Fruit fly (Drosophila melanogaster) ovary, adult (tissue): ENCODE data around the gene Cdk1.

Experiments used
- CG17801 ChIP-seq: fragments of 200-800 bp; optimal IDR thresholded peaks from 2 replicates; lab custom pipeline; 2019; ENCODE audit warnings: missing biosample characterization, mild to moderate bottlenecking, missing genetic modification characterization, moderate library complexity; ENCODE audit not compliant: partially characterized antibody

The Cdk1 gene

DNA sequence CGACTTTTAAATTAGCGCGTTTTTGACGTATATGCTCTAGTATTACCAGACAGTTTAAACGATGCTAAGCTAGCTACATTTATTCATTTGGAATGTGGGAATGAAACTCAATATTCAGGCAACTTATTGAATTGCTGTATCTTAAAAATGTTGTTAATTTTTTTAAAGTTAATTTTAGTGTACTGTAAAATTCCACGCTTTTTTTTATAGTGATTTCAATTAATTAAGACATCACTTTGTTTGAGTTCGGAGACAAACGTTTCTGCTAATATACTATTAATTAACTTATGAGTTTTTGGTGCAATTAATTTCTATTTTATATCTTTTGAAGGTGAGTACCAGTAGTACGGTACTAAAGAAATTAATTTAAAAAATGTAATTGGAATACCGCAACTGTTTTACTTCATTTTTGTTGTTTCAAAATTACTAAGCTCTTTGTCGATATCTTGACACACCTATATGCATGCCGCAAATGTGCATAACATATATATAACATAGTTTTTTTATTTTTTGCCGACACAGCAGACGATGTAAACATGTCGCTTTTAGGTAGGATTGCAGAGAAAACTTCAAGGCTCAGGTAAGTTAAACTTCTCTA, at the start of gene Cdk1, which contains the start of gene mRpS7:
TSS of gene Cdk1 (minus strand) at position 55 of the 598 bp plus-strand sequence.
TSS of gene mRpS7 (plus strand) at position 455 of the 598 bp plus-strand sequence.
- peak; percentile 36 for TF ChIP-seq CG17801

DNA sequence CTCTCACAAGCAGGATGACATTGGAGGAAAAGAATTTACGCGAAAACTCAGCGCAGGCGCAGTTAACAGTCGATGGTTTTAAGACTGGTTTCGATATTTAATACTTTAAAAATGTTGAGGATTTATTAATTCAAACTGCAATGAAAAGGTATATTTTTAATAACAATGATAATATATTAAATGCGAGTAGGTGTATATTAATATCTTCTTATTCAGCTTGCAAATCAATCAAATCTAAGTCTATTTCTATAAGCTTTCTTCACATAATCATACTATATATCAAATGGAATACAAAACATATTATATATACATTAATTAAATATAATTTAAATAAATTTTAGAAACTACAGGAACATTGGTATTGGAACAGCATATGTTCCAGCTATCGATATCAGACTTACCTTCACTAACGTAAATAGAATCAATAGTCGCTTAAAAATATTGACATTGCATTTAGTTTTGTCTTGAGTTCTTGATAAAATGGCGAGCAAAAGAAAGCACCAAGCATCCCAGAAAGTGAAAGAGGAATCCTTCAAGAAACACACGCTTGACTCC, 49.6 kb upstream of the Cdk1 start, which contains the start of the genes TBC1D16 and holn1:
TSS of gene TBC1D16 (minus strand) at position 51 of the 555 bp plus-strand sequence.
TSS of gene holn1 (plus strand) at position 390 of the 555 bp plus-strand sequence.
- TF ChIP-seq CG17801 = no peak

DNA sequence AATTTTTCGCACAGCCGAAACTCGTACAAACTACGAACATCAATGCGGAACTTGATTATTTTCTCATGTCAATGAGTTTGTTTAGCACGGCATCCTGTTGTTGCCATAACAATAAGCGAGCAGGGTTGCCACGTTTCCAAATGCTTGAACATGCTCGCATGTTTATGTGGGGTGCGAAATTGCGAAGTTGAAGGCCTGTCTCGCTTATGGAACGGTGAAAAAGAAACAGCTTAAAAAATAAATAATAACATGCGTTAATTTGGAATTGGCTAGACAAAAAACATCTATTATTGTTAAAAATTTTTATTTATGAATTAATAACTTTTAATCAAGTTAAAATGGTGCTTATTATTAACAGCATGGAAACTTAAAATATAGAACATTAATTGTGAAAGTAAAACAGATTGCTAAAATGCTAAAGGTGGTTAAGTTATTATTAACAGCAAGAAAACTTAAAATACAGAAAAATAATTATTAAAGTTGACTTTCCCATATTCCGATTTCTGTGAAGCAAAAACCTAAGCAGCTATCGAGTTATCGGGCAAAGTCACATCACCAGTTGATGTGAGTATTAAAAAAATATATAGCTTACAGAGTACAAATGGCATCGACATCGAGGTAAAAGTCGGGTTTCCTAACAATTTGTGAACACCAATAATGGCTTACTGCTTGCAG, 44.9 kb upstream of the Cdk1 start, which contains the start of the genes Bug22 and TfIIB:
TSS of gene Bug22 (minus strand) at position 117 of the 675 bp plus-strand sequence.
TSS of gene TfIIB (plus strand) at position 537 of the 675 bp plus-strand sequence.
- peak; percentile 46 for TF ChIP-seq CG17801

DNA sequence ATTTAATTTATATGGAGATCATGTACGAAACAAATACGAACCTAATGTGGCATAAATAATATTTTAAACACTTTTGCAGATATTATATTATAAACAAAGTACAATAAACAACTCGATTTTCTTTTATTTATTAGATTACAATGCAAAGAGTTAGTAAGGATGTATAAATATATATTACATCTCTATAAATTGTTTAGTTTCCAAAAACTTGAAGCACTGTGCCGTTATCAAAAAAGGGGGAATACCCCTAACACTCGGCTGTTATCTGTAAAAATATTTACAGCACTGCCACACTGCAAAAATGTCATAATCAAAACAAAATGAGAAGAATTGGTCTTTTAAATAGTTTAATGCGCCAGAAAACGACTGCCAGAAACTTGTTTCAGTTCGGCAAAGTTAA, 42.5 kb upstream of the Cdk1 start, which contains the start of gene CG5188:
TSS of gene CG5188 (plus strand) at position 302 of the 400 bp plus-strand sequence.
- TF ChIP-seq CG17801 = peak; percentile 17

DNA sequence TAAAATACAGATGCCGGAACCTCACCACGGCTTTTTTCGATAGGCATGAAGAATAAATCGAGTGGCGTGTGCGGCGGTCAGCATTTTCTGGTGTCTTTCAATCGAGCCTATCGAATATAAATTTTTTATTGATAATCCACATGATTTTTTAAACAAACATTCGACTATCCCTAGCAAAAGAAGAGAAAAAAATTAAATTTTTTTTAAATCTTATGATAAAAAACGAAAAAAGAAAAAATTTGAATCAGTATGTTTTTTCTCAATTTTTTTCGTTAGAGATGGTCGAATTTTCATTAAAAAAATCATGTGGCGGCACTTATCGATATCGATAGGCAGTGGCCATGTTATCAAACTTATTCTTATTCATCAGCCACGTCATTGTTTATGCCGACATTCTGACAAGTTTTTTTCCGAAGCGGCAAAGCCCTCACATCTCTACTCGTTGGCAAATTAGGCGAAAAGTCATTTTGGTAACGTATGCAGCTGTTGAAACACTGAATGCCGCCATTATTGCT, 40.5 kb upstream of the Cdk1 start, which contains the start of the genes SmB and KdelR:
TSS of gene SmB (minus strand) at position 94 of the 515 bp plus-strand sequence.
TSS of gene KdelR (plus strand) at position 354 of the 515 bp plus-strand sequence.
- TF ChIP-seq CG17801 = peak; percentile 79

DNA sequence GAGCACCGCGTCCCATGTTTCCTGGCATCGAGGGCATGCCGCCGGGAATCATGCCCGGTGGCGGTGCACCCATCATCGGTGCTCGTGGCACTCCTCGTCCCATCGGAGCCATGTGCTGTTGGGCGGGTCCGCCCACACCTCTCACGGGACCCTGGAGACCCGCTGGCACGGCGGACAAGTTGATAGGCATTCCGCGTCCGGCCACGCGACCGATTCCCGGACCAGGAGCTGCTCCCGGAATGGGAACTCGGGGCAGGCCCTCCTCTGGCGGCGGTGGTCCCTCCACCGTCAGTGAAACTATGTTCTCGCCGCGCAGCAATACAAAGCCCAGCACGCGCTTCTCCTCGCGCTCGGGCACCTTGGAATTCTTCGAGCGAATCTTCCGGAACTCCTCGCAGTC, 39.5 kb upstream of the Cdk1 start:
- TF ChIP-seq CG17801 = no peak

DNA sequence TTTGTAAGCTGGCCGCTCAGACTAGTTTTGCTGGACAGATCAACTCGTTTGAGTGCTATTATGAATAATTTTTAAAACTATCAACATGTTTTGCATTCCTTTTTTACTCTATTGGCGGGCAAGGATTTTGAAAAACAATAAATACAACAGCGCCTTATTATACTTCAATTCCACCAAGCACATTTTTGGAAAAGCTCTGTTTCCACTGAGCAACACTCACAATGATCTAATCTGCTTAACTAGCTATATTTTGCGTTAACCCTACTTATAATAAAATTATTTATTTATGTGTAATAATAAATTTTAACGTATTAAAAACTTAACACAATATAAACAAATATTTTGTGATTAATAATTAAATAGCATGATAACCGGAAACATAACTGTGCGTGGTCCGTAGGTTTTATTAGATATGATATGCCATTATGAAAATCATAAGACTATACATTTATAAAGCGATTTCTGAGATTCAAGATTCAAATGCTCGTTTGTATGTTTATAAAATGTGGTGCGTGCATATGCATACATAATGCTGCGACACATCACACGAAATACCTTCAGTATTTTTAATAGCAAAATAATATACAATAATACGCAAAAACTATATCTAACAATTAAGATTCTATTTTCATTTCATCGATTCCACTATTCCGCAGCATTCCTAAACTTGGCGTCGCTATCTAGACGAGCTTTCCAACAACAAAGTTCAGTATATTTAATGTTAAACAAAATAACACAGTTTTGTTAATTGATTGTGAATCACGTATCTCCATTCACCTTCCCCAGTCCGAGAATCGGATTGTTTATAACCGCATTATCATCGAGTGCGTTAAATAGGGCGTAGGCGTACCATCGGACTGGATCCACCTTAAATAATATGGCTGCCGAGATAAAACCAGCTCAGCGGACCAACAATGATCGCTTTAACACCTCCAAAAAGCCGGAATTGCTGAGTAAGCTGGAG, 36.9 kb upstream of the Cdk1 start, which contains the start of the genes pie and Wdfy2:
TSS of gene pie (minus strand) at position 138 of the 964 bp plus-strand sequence.
TSS of gene Wdfy2 (plus strand) at position 649 of the 964 bp plus-strand sequence.
- no peak for TF ChIP-seq CG17801

DNA sequence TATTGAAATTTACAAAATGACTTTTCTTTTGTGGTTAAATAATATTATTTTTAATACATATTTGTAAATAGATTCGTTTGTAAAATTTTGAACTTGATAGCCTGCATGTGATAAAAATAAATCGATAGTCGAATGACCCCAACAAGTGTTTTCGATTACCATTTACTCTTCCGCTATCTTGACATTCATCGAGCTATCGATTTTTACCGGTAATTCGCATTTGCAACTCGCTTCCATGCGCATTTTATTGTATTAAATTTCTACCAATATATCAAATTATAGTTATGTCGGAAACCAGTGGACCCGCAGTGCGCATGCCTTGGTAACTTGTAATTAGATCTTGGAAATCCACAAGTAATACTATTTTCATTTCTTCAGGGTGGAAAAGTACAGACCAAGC, 32.9 kb upstream of the Cdk1 start, which contains the start of gene RfC3:
TSS of gene RfC3 (plus strand) at position 210 of the 400 bp plus-strand sequence.
- no peak for TF ChIP-seq CG17801

DNA sequence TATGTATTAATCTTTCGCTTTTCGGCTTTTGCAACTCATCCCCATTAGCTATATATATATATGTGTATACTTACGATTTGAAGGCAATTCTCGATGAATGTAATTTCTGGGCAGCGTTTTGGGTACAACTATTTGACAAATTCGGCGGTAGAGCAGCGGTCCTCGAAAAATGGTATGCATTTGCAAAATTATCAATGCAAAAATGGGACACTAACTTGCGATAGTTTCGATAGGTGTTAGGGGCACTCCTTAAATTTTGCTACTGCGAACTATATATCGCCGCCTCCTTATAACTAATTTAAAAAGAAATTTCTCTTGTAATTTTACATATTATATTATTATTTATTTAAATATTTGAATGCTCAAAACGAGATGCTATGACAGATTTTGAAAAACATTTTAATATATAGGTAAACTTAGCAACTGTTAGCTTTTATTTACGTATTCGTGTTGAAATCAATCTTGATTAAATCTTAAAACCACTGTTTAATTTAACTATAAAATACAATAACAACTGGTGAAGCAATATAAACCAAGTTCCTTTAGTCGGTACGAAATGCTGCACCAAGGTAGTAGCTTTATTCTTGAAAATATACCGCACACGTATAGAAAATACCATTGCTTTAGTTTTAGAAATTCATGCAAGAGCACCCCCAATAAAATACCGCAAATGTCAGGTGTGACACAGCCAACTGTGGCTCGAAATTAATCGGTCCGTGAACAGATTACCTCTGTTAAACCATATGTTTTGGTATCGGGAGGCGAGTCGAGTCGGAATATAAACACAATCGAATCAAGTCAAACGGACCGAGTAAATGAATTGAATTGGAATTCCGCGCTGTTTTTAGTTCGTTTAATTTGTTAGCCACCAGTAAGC, 27.4 kb upstream of the Cdk1 start, which contains the start of the genes CG5355 and Klp31E:
TSS of gene CG5355 (minus strand) at position 213 of the 877 bp plus-strand sequence.
TSS of gene Klp31E (plus strand) at position 767 of the 877 bp plus-strand sequence.
- TF ChIP-seq CG17801 = no peak

DNA sequence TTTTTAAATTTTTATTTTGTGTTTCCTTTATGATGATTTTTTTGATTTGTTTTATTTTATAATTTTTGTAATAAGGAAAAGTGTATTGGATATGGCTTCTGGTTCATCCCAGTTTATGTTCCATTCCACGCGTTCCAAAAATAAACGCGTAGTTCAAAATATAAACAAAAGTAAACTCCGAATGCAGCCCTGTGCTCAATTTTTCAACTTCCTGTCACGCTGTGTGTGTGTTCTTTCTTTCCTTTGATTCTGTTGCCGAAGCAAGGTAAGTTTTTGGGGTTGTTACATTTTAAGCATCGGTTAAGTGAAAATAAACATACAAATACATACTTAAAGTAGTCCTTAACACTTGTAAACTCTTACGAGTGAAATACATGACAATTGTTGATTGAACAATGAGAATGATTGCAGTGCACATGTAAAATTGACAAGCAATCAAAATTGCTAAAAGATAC, 22.1 kb upstream of the Cdk1 start, which contains the start of the genes Ip259 and RpS27A:
TSS of gene Ip259 (plus strand) at position 231 of the 455 bp plus-strand sequence.
TSS of gene RpS27A (plus strand) at position 231 of the 455 bp plus-strand sequence.
- TF ChIP-seq CG17801 = peak; percentile 83

DNA sequence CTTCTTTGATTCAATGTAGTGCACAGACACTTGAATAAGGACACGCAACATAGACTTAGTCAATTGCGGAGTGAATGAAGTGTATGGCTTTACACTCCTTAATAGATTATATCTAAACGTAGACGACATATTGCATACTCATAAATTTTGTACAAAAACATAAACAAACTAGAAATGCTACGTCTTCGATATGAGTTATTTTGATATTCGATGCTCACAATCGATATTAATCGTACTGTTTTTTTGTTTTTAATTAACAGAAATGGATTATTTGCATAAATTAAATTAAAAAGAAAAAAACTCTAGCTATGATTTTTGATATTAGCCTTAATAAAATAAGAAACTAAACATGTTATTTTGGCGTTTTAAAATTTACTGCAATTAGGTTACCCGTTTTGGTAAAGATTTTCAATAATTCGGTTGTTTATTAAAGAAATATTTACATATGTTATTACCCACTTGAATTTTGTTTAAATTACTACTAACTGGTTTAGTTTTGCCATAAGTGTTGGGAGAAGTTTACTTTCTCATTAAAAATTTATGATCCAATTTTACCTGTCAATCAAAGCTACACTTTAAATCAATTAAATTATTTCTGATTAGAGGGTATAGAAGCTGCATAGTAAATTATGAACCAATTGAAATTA, 19.1 kb upstream of the Cdk1 start, which contains the start of the genes CG17768, LSm-4 and Ir31a:
TSS of gene CG17768 (minus strand) at position 196 of the 647 bp plus-strand sequence.
TSS of gene LSm-4 (minus strand) at position 196 of the 647 bp plus-strand sequence.
TSS of gene Ir31a (plus strand) at position 558 of the 647 bp plus-strand sequence.
- no peak for TF ChIP-seq CG17801

DNA sequence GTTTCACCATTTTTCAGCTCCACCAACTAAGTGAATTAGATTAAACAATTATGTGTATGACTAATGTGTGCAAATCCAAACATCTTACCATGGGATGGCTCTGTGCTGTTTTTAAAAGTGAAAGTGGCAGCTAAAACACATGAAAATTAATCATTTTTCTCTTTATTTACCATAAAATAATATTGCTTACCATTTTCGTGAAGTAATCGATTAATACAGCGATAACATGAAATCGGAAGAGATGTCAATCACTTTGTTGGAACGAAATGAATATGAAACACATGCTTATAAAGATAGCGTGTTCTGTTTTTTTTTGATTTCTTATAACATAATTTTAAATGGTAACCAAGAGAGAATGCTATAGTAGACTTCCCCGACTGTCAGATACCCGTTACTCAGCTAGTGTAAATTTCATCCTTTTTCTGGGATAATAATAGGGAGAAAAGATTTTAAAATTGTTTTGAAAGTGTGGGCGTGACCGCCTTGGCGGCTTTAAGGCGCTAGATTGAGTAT, 17.8 kb upstream of the Cdk1 start:
- no peak for TF ChIP-seq CG17801
